Worm (Caenorhabditis elegans) whole organism, L1 larva: ENCODE measurements around the gene fbxb-13.
"Not testable (repeated sequence)": the region's sequence is repeated elsewhere in the genome, so short reads cannot be mapped to it uniquely, and the experiment has no call there.

Source experiments
- ama-1 ChIP-seq: fragments of 150-350 bp; optimal IDR thresholded peaks from 2 replicates; lab custom pipeline; 2014
- blmp-1 ChIP-seq: fragments of 150-350 bp; optimal IDR thresholded peaks from 2 replicates; lab custom pipeline; 2014; ENCODE audit warnings: missing biosample characterization, missing genetic modification characterization
- ceh-82 ChIP-seq, 3 experiments: fragments of 150-350 bp in 1 of 3; sonication (generic microtip) in 2 of 3; optimal IDR thresholded peaks; 2 replicates each; lab custom pipeline; 2014 to 2017; ENCODE audit warnings: missing biosample characterization in 3 of 3, missing genetic modification characterization in 3 of 3
- lin-13 ChIP-seq: fragments of 150-350 bp; optimal IDR thresholded peaks from 2 replicates; lab custom pipeline; 2014; ENCODE audit warnings: missing biosample characterization, missing genetic modification reagents, missing genetic modification characterization
- lin-39 ChIP-seq: fragments of 150-350 bp; optimal IDR thresholded peaks from 2 replicates; lab custom pipeline; 2014; ENCODE audit warnings: missing biosample characterization, missing genetic modification reagents, missing genetic modification characterization
- mdl-1 ChIP-seq, 2 experiments: fragments of 150-350 bp; optimal IDR thresholded peaks; 2 replicates each; lab custom pipeline; 2014 to 2017; ENCODE audit warnings: missing biosample characterization in 2 of 2, missing genetic modification characterization in 2 of 2, inconsistent platforms in 1 of 2
- nhr-11 ChIP-seq: fragments of 150-350 bp; optimal IDR thresholded peaks from 2 replicates; lab custom pipeline; 2014; ENCODE audit warnings: missing biosample characterization, missing genetic modification characterization
- nhr-237 ChIP-seq: fragments of 150-350 bp; optimal IDR thresholded peaks from 2 replicates; lab custom pipeline; 2014; ENCODE audit warnings: missing biosample characterization, missing genetic modification characterization
- nhr-76 ChIP-seq: sonication (generic microtip); optimal IDR thresholded peaks from 2 replicates; lab custom pipeline; 2017; ENCODE audit warnings: missing biosample characterization, missing genetic modification characterization
- snpc-4 ChIP-seq: fragments of 150-350 bp; optimal IDR thresholded peaks from 2 replicates; lab custom pipeline; 2014; ENCODE audit warnings: missing biosample characterization, missing genetic modification characterization
- tbx-2 ChIP-seq: sonication (generic microtip); optimal IDR thresholded peaks from 2 replicates; lab custom pipeline; 2016; ENCODE audit warnings: missing genetic modification characterization, missing compliant biosample characterization
- unc-130 ChIP-seq: fragments of 150-350 bp; optimal IDR thresholded peaks from 2 replicates; lab custom pipeline; 2017; ENCODE audit warnings: missing biosample characterization, missing genetic modification characterization, inconsistent platforms

- TF ChIP-seq lin-39 (tag; lab: Kevin White, UChicago); blmp-1 (tag; lab: Kevin White, UChicago); unc-130 (tag; lab: Kevin White, UChicago); ceh-82 (tag; optimal IDR thresholded peaks at IDR 0.05; lab: Kevin White, UChicago); lin-13 (GFP tag; lab: Kevin White, UChicago); nhr-11; snpc-4 (tag; lab: Kevin White, UChicago); ama-1 (lab: Kevin White, UChicago); nhr-237 (tag; lab: Kevin White, UChicago); mdl-1 (tag; optimal IDR thresholded peaks at IDR 0.05; lab: Kevin White, UChicago); nhr-76 (tag; lab: Kevin White, UChicago); tbx-2 (tag; lab: Kevin White, UChicago): not testable (repeated sequence)
Measured at ce11 chrII:1775234-1775633, 12.8 kb upstream of the fbxb-13 start, which contains the start of gene F36H5.14.
